Worm (Caenorhabditis elegans): ENCODE data around the gene R107.5.

The R107.5 gene

ce11 chrIII:9053740-9054252, at the start of gene R107.5 (continued):
- TF ChIP-seq athp-1 (tag; optimal IDR thresholded peaks at IDR 0.05) (peak; percentile 90), lin-40 (tag; optimal IDR thresholded peaks at IDR 0.05) (peak; percentile 97), nhr-90 (tag; optimal IDR thresholded peaks at IDR 0.05) (peak; percentile 22), rpc-1 (optimal IDR thresholded peaks at IDR 0.05) (peak; percentile 97), rpc-1 (tag; optimal IDR thresholded peaks at IDR 0.05) (no peak), snpc-4 (GFP tag; optimal IDR thresholded peaks at IDR 0.05) (no peak), snpc-4 (tag; optimal IDR thresholded peaks at IDR 0.05) (peak in 2 of 4 experiments; percentile 48 to 77), repo-1 (tag; optimal IDR thresholded peaks at IDR 0.05) (peak; percentile 96), fkh-3 (tag; optimal IDR thresholded peaks at IDR 0.05) (peak; percentile 36), F55B11.4 (tag; optimal IDR thresholded peaks at IDR 0.05; ENCODE audit: borderline replicate concordance, insufficient read depth) (no peak), ets-4 (GFP tag; optimal IDR thresholded peaks at IDR 0.05) (peak; percentile 55), F33H1.4 (GFP tag; IDR thresholded peaks at IDR 0.05) (peak; percentile 59; the same call in 1 of the 2 replicates), let-526 (GFP tag; IDR thresholded peaks at IDR 0.05) (peak; percentile 98), ZK185.1 (tag; optimal IDR thresholded peaks at IDR 0.05; ENCODE audit: poor library complexity, severe bottlenecking) (peak; percentile 47), mcd-1 (GFP tag; IDR thresholded peaks at IDR 0.05) (peak; percentile 89), K11D2.4 (GFP tag; IDR thresholded peaks at IDR 0.05) (peak; percentile 96), aptf-3 (GFP tag; IDR thresholded peaks at IDR 0.05) (peak; percentile 87; the same call in 1 of the 2 replicates), dpff-1 (tag; optimal IDR thresholded peaks at IDR 0.05) (peak; percentile 95), unc-130 (GFP tag; optimal IDR thresholded peaks at IDR 0.05) (no peak), ztf-25 (GFP tag; IDR thresholded peaks at IDR 0.05) (no peak), hlh-12 (tag; optimal IDR thresholded peaks at IDR 0.05) (no peak), efl-1 (GFP tag; optimal IDR thresholded peaks at IDR 0.05) (no peak), ekl-4 (GFP tag; IDR thresholded peaks at IDR 0.05) (peak; percentile 98), sptf-2 (GFP tag; optimal IDR thresholded peaks at IDR 0.05) (no peak), him-1 (tag; optimal IDR thresholded peaks at IDR 0.05) (no peak), hrde-1 (tag; optimal IDR thresholded peaks at IDR 0.05; ENCODE audit: borderline replicate concordance) (no peak), lin-26 (GFP tag; IDR thresholded peaks at IDR 0.05) (peak; percentile 70; the same call in 1 of the 2 replicates), unc-62 (GFP tag; optimal IDR thresholded peaks at IDR 0.05) (peak; percentile 8), ama-1 (optimal IDR thresholded peaks at IDR 0.05) (peak; percentile 86), ama-1 (GFP tag; optimal IDR thresholded peaks at IDR 0.05) (no peak), ceh-100 (GFP tag; IDR thresholded peaks at IDR 0.05) (peak; percentile 58; the same call in 1 of the 2 replicates), C06A6.2 (GFP tag; conservative IDR thresholded peaks at IDR 0.05) (peak; percentile 89), somi-1 (GFP tag; optimal IDR thresholded peaks at IDR 0.05) (peak; percentile 97)

- no peak for TF ChIP-seq hmg-20 (GFP tag; IDR thresholded peaks at IDR 0.05)
- TF ChIP-seq mxl-1 (tag; optimal IDR thresholded peaks at IDR 0.05) = no peak
- TF ChIP-seq chd-7 (tag; optimal IDR thresholded peaks at IDR 0.05) = no peak
- TF ChIP-seq F37B4.10 (GFP tag; IDR thresholded peaks at IDR 0.05) = no peak
- no peak for TF ChIP-seq nhr-27 (tag; optimal IDR thresholded peaks at IDR 0.05)
Measured at ce11 chrIII:9101212-9101611, 47.6 kb upstream of the R107.5 start, which contains the start of gene ZK507.1. Gene ZK507.1 (minus strand): TSS chrIII:9101312.

All from whole organism, young adult.